Fruit fly (Drosophila melanogaster) whole organism, prepupa: Measurements from ENCODE around the gene Bdbt.
A peak's percentile ranks its signal among the peaks of the same experiment; 100 is the strongest.

Experiments
- Blimp-1 ChIP-seq: fragments of 200-800 bp; sonication (Bioruptor generic); optimal IDR thresholded peaks from 3 replicates; lab custom pipeline; 2017; ENCODE audit warnings: missing biosample characterization, missing genetic modification characterization, mild to moderate bottlenecking, moderate library complexity, missing genetic modification reagents
- CG11294 ChIP-seq: fragments of 200-800 bp; sonication (Bioruptor generic); IDR thresholded peaks from 2 replicates; pipeline ENCODE4 v1.3.6; 2022; ENCODE audit warnings: missing biosample characterization, missing genetic modification characterization
- CG11762 ChIP-seq: fragments of 200-800 bp; sonication (Bioruptor generic); optimal IDR thresholded peaks from 3 replicates; lab custom pipeline; 2016; ENCODE audit warnings: missing biosample characterization, missing genetic modification characterization; ENCODE audit not compliant: insufficient read depth
- CG11902 ChIP-seq: fragments of 200-800 bp; sonication (Bioruptor generic); optimal IDR thresholded peaks from 3 replicates; lab custom pipeline; 2016; ENCODE audit warnings: missing biosample characterization, missing genetic modification characterization
- CG15336 ChIP-seq: fragments of 200-800 bp; sonication (Bioruptor generic); IDR thresholded peaks from 2 replicates; pipeline ENCODE4 v1.3.6; 2022; ENCODE audit warnings: missing biosample characterization, missing genetic modification characterization
- CG1621 ChIP-seq: fragments of 200-800 bp; sonication (Bioruptor generic); optimal IDR thresholded peaks from 3 replicates; lab custom pipeline; 2018; ENCODE audit warnings: missing biosample characterization, mild to moderate bottlenecking, missing genetic modification characterization
- CG16779 ChIP-seq: fragments of 200-800 bp; sonication (Bioruptor generic); optimal IDR thresholded peaks from 3 replicates; lab custom pipeline; 2017; ENCODE audit warnings: missing biosample characterization, mild to moderate bottlenecking, missing genetic modification characterization
- CG3032 ChIP-seq: fragments of 200-800 bp; optimal IDR thresholded peaks from 2 replicates; lab custom pipeline; 2019; ENCODE audit warnings: missing biosample characterization, mild to moderate bottlenecking, missing genetic modification characterization, moderate library complexity
- CG31627 ChIP-seq: fragments of 200-800 bp; sonication (Bioruptor generic); optimal IDR thresholded peaks from 3 replicates; lab custom pipeline; 2016; ENCODE audit warnings: missing biosample characterization, missing genetic modification characterization
- CG34406 ChIP-seq: fragments of 200-800 bp; sonication (Bioruptor generic); optimal IDR thresholded peaks from 3 replicates; lab custom pipeline; 2016; ENCODE audit warnings: missing biosample characterization, missing genetic modification characterization
- CG3919 ChIP-seq: fragments of 200-800 bp; sonication (Bioruptor generic); optimal IDR thresholded peaks from 3 replicates; lab custom pipeline; 2016; ENCODE audit warnings: missing biosample characterization, missing genetic modification characterization
- CG6276 ChIP-seq: fragments of 200-800 bp; sonication (Bioruptor generic); optimal IDR thresholded peaks from 2 replicates; lab custom pipeline; 2017; ENCODE audit warnings: missing biosample characterization, mild to moderate bottlenecking, missing genetic modification characterization
- CG6792 ChIP-seq: fragments of 200-800 bp; sonication (Bioruptor generic); optimal IDR thresholded peaks from 3 replicates; lab custom pipeline; 2016; ENCODE audit warnings: missing biosample characterization, missing genetic modification characterization
- CG6808 ChIP-seq: fragments of 200-800 bp; sonication (Bioruptor generic); optimal IDR thresholded peaks from 3 replicates; lab custom pipeline; 2017; ENCODE audit warnings: missing biosample characterization, missing genetic modification characterization, mild to moderate bottlenecking, moderate library complexity, missing genetic modification reagents
- CG6854 ChIP-seq: fragments of 200-800 bp; sonication (Bioruptor generic); optimal IDR thresholded peaks from 2 replicates; lab custom pipeline; 2017; ENCODE audit warnings: missing biosample characterization, mild to moderate bottlenecking, missing genetic modification characterization
- CG7368 ChIP-seq: fragments of 200-800 bp; sonication (Bioruptor generic); optimal IDR thresholded peaks from 3 replicates; lab custom pipeline; 2016; ENCODE audit warnings: missing biosample characterization, missing genetic modification characterization
- CG8119 ChIP-seq: fragments of 200-800 bp; sonication (Bioruptor generic); IDR thresholded peaks from 3 replicates; pipeline ENCODE4 v1.3.6; 2022; ENCODE audit warnings: missing biosample characterization, missing genetic modification characterization
- CG8632 ChIP-seq: fragments of 200-800 bp; sonication (Bioruptor generic); optimal IDR thresholded peaks from 3 replicates; lab custom pipeline; 2016; ENCODE audit warnings: missing biosample characterization, missing genetic modification characterization
- Ets21C ChIP-seq: fragments of 200-800 bp; sonication (Bioruptor generic); optimal IDR thresholded peaks from 3 replicates; lab custom pipeline; 2016; ENCODE audit warnings: missing biosample characterization, missing genetic modification characterization
- Ets96B ChIP-seq: fragments of 200-800 bp; optimal IDR thresholded peaks from 2 replicates; lab custom pipeline; 2019; ENCODE audit warnings: missing biosample characterization, mild to moderate bottlenecking, missing genetic modification characterization, moderate library complexity
- Hr38 ChIP-seq: sonication (Bioruptor generic); optimal IDR thresholded peaks from 2 replicates; lab custom pipeline; 2016; ENCODE audit warnings: missing biosample characterization, missing genetic modification characterization
- Sox102F ChIP-seq: fragments of 200-800 bp; sonication (Bioruptor generic); optimal IDR thresholded peaks from 2 replicates; lab custom pipeline; 2016; ENCODE audit warnings: missing biosample characterization, mild to moderate bottlenecking, missing genetic modification characterization
- Sox14 ChIP-seq: fragments of 200-800 bp; sonication (Bioruptor generic); optimal IDR thresholded peaks from 3 replicates; lab custom pipeline; 2016; ENCODE audit warnings: missing biosample characterization, missing genetic modification characterization
- achi ChIP-seq: fragments of 200-800 bp; sonication (Bioruptor generic); optimal IDR thresholded peaks from 3 replicates; lab custom pipeline; 2016; ENCODE audit warnings: missing biosample characterization, missing genetic modification characterization
- acj6 ChIP-seq: fragments of 200-800 bp; sonication (Bioruptor generic); optimal IDR thresholded peaks from 3 replicates; lab custom pipeline; 2016; ENCODE audit warnings: missing biosample characterization, missing genetic modification characterization
- cyc ChIP-seq: fragments of 200-800 bp; sonication (Bioruptor generic); optimal IDR thresholded peaks from 3 replicates; lab custom pipeline; 2016; ENCODE audit warnings: missing biosample characterization, missing genetic modification characterization
- dac ChIP-seq: fragments of 200-800 bp; sonication (Bioruptor generic); optimal IDR thresholded peaks from 2 replicates; lab custom pipeline; 2017; ENCODE audit warnings: missing biosample characterization, mild to moderate bottlenecking, missing genetic modification characterization
- dsx ChIP-seq: fragments of 200-800 bp; optimal IDR thresholded peaks from 3 replicates; lab custom pipeline; 2019; ENCODE audit warnings: missing biosample characterization, mild to moderate bottlenecking, missing genetic modification characterization, moderate library complexity; ENCODE audit not compliant: poor library complexity, severe bottlenecking
- eg ChIP-seq: fragments of 200-800 bp; sonication (Bioruptor generic); IDR thresholded peaks from 3 replicates; pipeline ENCODE4 v1.3.6; 2022; ENCODE audit warnings: missing biosample characterization, missing genetic modification characterization
- esn ChIP-seq: fragments of 200-800 bp; sonication (Bioruptor generic); optimal IDR thresholded peaks from 2 replicates; lab custom pipeline; 2016; ENCODE audit warnings: missing biosample characterization, mild to moderate bottlenecking, missing genetic modification characterization, moderate library complexity
- fd59A ChIP-seq: fragments of 200-800 bp; sonication (Bioruptor generic); optimal IDR thresholded peaks from 2 replicates; lab custom pipeline; 2017; ENCODE audit warnings: missing biosample characterization, mild to moderate bottlenecking, missing genetic modification characterization, missing genetic modification reagents
- fd85E ChIP-seq: fragments of 200-800 bp; sonication (Bioruptor generic); optimal IDR thresholded peaks from 3 replicates; lab custom pipeline; 2016; ENCODE audit warnings: missing biosample characterization, missing genetic modification characterization
- fkh ChIP-seq: fragments of 200-800 bp; sonication (Bioruptor generic); optimal IDR thresholded peaks from 3 replicates; lab custom pipeline; 2017; ENCODE audit warnings: missing biosample characterization, mild to moderate bottlenecking, missing genetic modification characterization, moderate library complexity
- lz ChIP-seq: fragments of 200-800 bp; sonication (Bioruptor generic); optimal IDR thresholded peaks from 3 replicates; lab custom pipeline; 2016; ENCODE audit warnings: missing biosample characterization, missing genetic modification characterization
- pdm3 ChIP-seq: fragments of 200-800 bp; sonication (Bioruptor generic); optimal IDR thresholded peaks from 3 replicates; lab custom pipeline; 2016; ENCODE audit warnings: missing biosample characterization, missing genetic modification characterization
- ss ChIP-seq, 2 experiments: fragments of 200-800 bp; sonication (Bioruptor generic); optimal IDR thresholded peaks; 2 replicates in 1 of 2; 3 replicates in 1 of 2; lab custom pipeline; 2017 to 2018; ENCODE audit warnings: mild to moderate bottlenecking in 2 of 2, missing biosample characterization in 2 of 2, missing genetic modification characterization in 2 of 2, moderate library complexity in 1 of 2
- svp ChIP-seq: fragments of 200-800 bp; sonication (Bioruptor generic); peaks from one replicate; lab custom pipeline; 2016; ENCODE audit warnings: missing biosample characterization, missing genetic modification characterization
- topi ChIP-seq: fragments of 200-800 bp; sonication (Bioruptor generic); optimal IDR thresholded peaks from 3 replicates; lab custom pipeline; 2016; ENCODE audit warnings: missing biosample characterization, missing genetic modification characterization
- vri ChIP-seq: fragments of 200-800 bp; sonication (Bioruptor generic); optimal IDR thresholded peaks from 3 replicates; lab custom pipeline; 2016; ENCODE audit warnings: missing biosample characterization, mild to moderate bottlenecking, missing genetic modification characterization

Gene Bdbt

DNA sequence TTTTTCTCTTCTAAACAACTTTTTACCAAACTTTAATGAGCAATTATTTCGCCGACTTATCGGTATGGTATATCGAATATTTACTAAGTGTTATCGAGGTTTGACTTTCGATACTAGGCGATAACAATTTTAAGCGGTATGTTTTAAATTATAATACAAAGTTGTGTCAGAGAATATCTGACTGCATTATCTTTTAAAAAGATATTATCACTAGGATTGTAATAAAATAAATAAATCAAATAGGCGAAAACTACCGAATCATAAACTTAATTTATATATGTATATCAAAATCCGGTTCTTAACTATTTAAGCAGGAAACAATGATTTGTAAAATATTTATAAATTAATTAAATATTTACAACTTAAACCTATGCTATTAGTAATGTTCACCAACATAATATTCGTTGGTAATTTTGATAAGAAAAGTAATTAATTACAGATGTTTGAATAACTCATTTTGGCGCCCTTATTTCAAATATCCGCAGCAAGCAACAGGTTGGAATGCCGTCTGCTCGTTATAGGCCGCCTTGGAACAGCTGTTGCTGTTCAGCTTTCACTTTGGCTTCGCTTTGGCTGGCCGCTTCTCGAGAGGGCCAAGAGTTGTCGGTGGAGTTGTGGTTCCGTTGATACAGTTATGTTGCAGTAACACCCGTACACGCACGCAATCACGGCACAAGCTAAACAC is 10.6 kb downstream of the Bdbt start, which contains the start of the genes Sec15 and rtet (continued):
- TF ChIP-seq CG6854 (GFP tag; lab: Kevin White, UChicago): no peak
- TF ChIP-seq Ets96B (tag; lab: Kevin White, UChicago): peak; percentile 39
- TF ChIP-seq CG31627 (GFP tag; lab: Kevin White, UChicago): peak; percentile 47
- peak; percentile 75 for TF ChIP-seq esn
- TF ChIP-seq fkh: no peak
- no peak for TF ChIP-seq CG6792 (GFP tag; lab: Kevin White, UChicago)
- TF ChIP-seq CG3032 (tag; lab: Kevin White, UChicago): peak; percentile 45
- TF ChIP-seq achi: no peak
- TF ChIP-seq acj6 (GFP tag; lab: Kevin White, UChicago): peak; percentile 49
- TF ChIP-seq CG34406: no peak
- no peak for TF ChIP-seq Ets21C (GFP tag; lab: Kevin White, UChicago)
- no peak for TF ChIP-seq CG6276 (GFP tag; lab: Kevin White, UChicago)
- peak; percentile 72 for TF ChIP-seq dsx (GFP tag; lab: Kevin White, UChicago)
- TF ChIP-seq eg (GFP tag; lab: Robert Waterston, UW): no peak
- TF ChIP-seq CG8119 (GFP tag; lab: Robert Waterston, UW): no peak
- no peak for TF ChIP-seq CG11294 (GFP tag; lab: Robert Waterston, UW)
- peak; percentile 51 for TF ChIP-seq topi (GFP tag; lab: Kevin White, UChicago)
- TF ChIP-seq cyc: peak; percentile 41
- TF ChIP-seq CG16779: no peak
- peak; percentile 37 for TF ChIP-seq fd59A (GFP tag; lab: Kevin White, UChicago)
- TF ChIP-seq CG1621 (tag; lab: Kevin White, UChicago): no peak
- no peak for TF ChIP-seq CG11902
- peak; percentile 60 for TF ChIP-seq Sox14 (GFP tag; lab: Kevin White, UChicago)
- peak; percentile 41 for TF ChIP-seq lz (GFP tag; lab: Kevin White, UChicago)
- TF ChIP-seq CG3919 (GFP tag; lab: Kevin White, UChicago): no peak
- peak; percentile 74 for TF ChIP-seq Blimp-1
- no peak for TF ChIP-seq CG11762

DNA sequence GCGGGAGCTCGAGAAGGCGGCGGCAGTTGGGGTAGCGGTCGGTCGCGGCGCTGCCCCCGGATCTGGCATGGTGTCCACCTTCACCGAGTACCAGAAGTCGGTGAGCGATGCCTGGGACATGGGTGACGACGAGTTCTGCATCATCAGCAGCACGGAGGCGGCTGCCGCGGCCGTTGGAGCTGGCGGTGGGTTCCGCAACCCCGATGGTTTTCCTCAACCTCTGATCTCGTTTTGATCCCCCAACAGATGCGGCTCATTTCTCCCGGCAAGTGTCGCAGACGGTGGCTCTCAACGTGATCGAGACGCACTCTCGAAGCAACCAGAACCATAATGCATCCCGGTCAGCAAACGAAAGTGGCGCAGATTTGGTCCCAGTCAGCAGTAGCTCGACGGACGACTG is 16.2 kb downstream of the Bdbt start:
- TF ChIP-seq CG8632 (GFP tag; lab: Kevin White, UChicago): no peak
- no peak for TF ChIP-seq pdm3 (GFP tag; lab: Kevin White, UChicago)
- TF ChIP-seq CG3919 (GFP tag; lab: Kevin White, UChicago): no peak
- no peak for TF ChIP-seq ss (GFP tag; optimal IDR thresholded peaks at IDR 0.05; lab: Kevin White, UChicago)
- no peak for TF ChIP-seq Sox14 (GFP tag; lab: Kevin White, UChicago)
- no peak for TF ChIP-seq CG11902
- no peak for TF ChIP-seq achi
- no peak for TF ChIP-seq CG15336 (GFP tag; lab: Robert Waterston, UW)
- TF ChIP-seq fd85E (GFP tag; lab: Kevin White, UChicago): no peak
- TF ChIP-seq Hr38 (GFP tag; lab: Kevin White, UChicago): no peak
- TF ChIP-seq CG7368 (GFP tag; lab: Kevin White, UChicago): no peak
- TF ChIP-seq CG6808 (GFP tag; lab: Kevin White, UChicago): no peak
- no peak for TF ChIP-seq vri
- no peak for TF ChIP-seq svp
- no peak for TF ChIP-seq dac
- no peak for TF ChIP-seq CG6854 (GFP tag; lab: Kevin White, UChicago)
- TF ChIP-seq Sox102F (GFP tag; lab: Kevin White, UChicago): no peak
- TF ChIP-seq, all 60 proteins: peak for 0
